Fruit fly (Drosophila melanogaster): ENCODE results near the gene CG7990.

Gene CG7990

DNA sequence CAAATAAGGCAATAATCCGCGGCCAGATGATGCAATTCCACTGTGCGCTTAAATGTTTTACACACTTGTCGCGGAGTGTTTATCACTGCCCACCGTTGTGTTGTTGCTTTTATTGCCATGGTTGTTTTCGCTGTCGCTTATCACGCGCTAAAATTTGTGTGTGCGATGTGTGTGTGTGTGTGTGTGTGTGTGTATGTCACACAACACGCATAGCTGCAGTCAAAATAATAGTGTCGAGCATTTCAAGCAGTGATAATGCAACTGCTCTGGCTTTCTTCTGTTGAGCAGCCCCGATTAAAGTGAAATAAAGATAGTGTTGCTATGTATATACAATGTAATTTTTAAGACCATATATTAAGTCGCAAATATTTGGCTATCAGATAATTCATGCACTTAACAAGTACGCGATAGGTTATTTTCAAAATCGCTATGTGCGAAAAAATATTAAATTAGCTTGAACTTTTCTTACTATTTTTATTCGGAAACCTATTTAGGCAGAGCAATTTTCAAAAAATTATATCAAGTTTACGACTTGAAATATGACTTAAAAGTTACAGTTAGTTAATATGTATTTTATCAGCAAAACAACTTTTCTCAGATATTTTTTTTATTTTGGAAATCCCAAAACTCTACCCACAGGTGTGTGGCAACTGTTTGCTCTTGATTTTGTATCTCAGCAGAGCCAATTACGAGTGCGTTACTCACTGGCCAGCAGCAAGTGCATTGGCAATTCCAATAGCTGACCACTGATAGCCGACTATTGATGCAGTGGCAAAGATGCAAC lies 35.4 kb downstream of the CG7990 start (continued):
- peak; percentile 67 for TF ChIP-seq CoRest (tag; optimal IDR thresholded peaks at IDR 0.05)
- TF ChIP-seq CG15696 (tag; optimal IDR thresholded peaks at IDR 0.05): no peak
- no peak for TF ChIP-seq CG3163 (GFP tag; optimal IDR thresholded peaks at IDR 0.05)
- no peak for TF ChIP-seq zen (tag; optimal IDR thresholded peaks at IDR 0.05)
- no peak for TF ChIP-seq tup (GFP tag; optimal IDR thresholded peaks at IDR 0.05)
- no peak for TF ChIP-seq esg (GFP tag; conservative IDR thresholded peaks at IDR 0.05)
- TF ChIP-seq pb (GFP tag; optimal IDR thresholded peaks at IDR 0.05): no peak
- TF ChIP-seq zfh1 (GFP tag; IDR thresholded peaks at IDR 0.05): no peak
- TF ChIP-seq Myb (GFP tag; optimal IDR thresholded peaks at IDR 0.05): no peak
- TF ChIP-seq Pdp1 (GFP tag; optimal IDR thresholded peaks at IDR 0.05): peak in 1 of 2 experiments; percentile 48
- no peak for TF ChIP-seq maf-S (GFP tag; optimal IDR thresholded peaks at IDR 0.05)
- no peak for TF ChIP-seq emc (GFP tag; optimal IDR thresholded peaks at IDR 0.05)
- TF ChIP-seq CG9727 (GFP tag; optimal IDR thresholded peaks at IDR 0.05): peak; percentile 53
- no peak for TF ChIP-seq trem (tag; optimal IDR thresholded peaks at IDR 0.05)
- peak; percentile 50 for TF ChIP-seq Dek (tag; optimal IDR thresholded peaks at IDR 0.05)
- TF ChIP-seq CG12744 (GFP tag; optimal IDR thresholded peaks at IDR 0.05): peak; percentile 26
- no peak for TF ChIP-seq Dbx (GFP tag; IDR thresholded peaks at IDR 0.05)
- no peak for TF ChIP-seq CG5245 (GFP tag; optimal IDR thresholded peaks at IDR 0.05)
- TF ChIP-seq CG1233 (GFP tag; optimal IDR thresholded peaks at IDR 0.05): no peak
- peak; percentile 55 for TF ChIP-seq cg (GFP tag; optimal IDR thresholded peaks at IDR 0.05)
- no peak for TF ChIP-seq zen2 (GFP tag; IDR thresholded peaks at IDR 0.05; ENCODE audit: partially characterized antibody)
- no peak for TF ChIP-seq CG4707 (GFP tag; optimal IDR thresholded peaks at IDR 0.05)
- TF ChIP-seq amos (GFP tag; IDR thresholded peaks at IDR 0.05; ENCODE audit: partially characterized antibody): no peak

DNA sequence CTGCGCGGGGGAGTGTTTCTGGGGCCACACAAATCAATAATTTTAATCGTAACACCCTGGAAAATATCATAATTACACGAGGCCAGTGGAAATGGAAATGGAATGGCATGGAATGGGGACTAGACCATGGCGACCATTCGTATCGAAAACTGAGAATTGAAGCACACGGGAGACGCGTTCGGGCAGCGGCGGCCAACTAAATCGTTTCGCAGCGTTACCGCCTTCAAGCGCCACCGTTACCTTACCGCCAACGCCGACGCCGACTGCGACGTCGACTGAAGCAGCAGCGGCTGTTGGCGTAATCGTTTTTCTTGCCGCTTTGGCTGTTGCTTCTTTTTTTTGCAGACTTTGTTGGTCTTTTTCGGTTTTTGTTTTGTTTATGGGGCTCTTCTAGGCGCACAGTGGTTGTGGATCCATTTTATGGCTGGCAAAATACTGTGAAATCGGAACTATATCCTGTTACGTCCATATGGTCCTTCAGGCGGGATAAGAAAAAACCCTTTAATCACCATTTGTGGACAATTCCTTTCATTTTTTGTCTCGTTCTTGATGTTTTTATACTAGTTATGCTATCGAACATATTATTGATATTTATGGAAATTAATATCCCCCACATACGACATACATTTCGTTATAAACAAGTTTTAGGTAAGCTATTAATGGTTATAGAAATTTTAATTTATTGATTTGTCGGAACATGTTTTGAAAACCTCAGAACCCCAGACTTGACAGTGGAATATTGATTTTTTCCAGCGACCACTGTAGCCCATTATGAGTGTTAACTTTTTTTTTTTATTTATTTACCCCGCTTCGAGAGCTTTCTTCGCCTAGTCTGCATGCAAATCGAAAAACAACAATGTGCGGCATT lies 36.4 kb downstream of the CG7990 start:
- TF ChIP-seq CG12391 (tag; optimal IDR thresholded peaks at IDR 0.05) (peak; percentile 18), Pdp1 (GFP tag; optimal IDR thresholded peaks at IDR 0.05) (peak in 1 of 2 experiments; percentile 84), CG18262 (tag; optimal IDR thresholded peaks at IDR 0.05) (peak; percentile 6), dysf (GFP tag; IDR thresholded peaks at IDR 0.05) (peak; percentile 15; the same call in 1 of the 3 replicates), ham (GFP tag; IDR thresholded peaks at IDR 0.05) (no peak), Rfx (GFP tag; IDR thresholded peaks at IDR 0.05) (no peak), gem (tag; optimal IDR thresholded peaks at IDR 0.05) (peak; percentile 37), Med (GFP tag) (peak; percentile 84), CG7556 (GFP tag; optimal IDR thresholded peaks at IDR 0.05) (peak; percentile 33), ara (GFP tag; IDR thresholded peaks at IDR 0.05) (0 out of 2 replicates have a peak, but pooled peaks have one; percentile 12), pfk (GFP tag; optimal IDR thresholded peaks at IDR 0.05) (peak; percentile 55), CG5180 (GFP tag; optimal IDR thresholded peaks at IDR 0.05) (no peak), CG32767 (GFP tag; IDR thresholded peaks at IDR 0.05) (0 out of 2 replicates have a peak, but pooled peaks have one; percentile 17), Bgb (GFP tag; IDR thresholded peaks at IDR 0.05; ENCODE audit: partially characterized antibody) (peak; percentile 13; the same call in 1 of the 2 replicates), Asciz (GFP tag; optimal IDR thresholded peaks at IDR 0.05) (peak; percentile 0), sr (GFP tag; IDR thresholded peaks at IDR 0.05) (no peak), eve (GFP tag; optimal IDR thresholded peaks at IDR 0.05) (peak in 1 of 2 experiments; percentile 62), Drgx (GFP tag; IDR thresholded peaks at IDR 0.05) (peak; percentile 43), nom (GFP tag; optimal IDR thresholded peaks at IDR 0.05) (peak; percentile 75), CG10565 (GFP tag; optimal IDR thresholded peaks at IDR 0.05) (no peak), phol (tag; optimal IDR thresholded peaks at IDR 0.05) (peak; percentile 1), CoRest (tag; optimal IDR thresholded peaks at IDR 0.05) (peak; percentile 19), trh (GFP tag; optimal IDR thresholded peaks at IDR 0.05) (no peak), rib (GFP tag; IDR thresholded peaks at IDR 0.05) (peak; percentile 17; the same call in 1 of the 2 replicates), gro (GFP tag; optimal IDR thresholded peaks at IDR 0.05) (no peak)

Measured in whole organism, embryonic.